Worm (Caenorhabditis elegans): ENCODE measurements around the gene nas-32.

Gene nas-32

DNA sequence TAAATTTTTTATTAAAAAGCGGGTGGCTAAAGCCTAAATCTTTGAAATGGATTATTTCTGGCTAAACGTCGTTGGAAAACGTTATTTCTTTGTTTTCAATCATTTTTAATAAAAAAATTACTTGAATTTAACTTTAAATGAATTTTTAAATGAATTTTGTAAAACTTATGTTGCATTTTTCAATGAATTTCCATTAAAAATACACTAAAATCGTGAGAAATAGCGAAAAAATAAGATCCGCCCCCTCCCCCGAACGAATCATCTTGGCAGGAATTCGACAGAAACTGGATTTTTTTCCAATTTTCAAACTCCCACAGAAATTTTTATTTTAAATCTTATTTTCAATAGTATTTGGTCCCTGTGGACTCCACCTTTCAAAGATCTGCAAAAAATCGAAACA is 19.8 kb downstream of the nas-32 start, which contains the start of gene srg-53:
srg-53 (plus strand) TSS at position 301 of the 400 bp plus-strand sequence.
- TF ChIP-seq pha-4 (tag; optimal IDR thresholded peaks at IDR 0.05) (no peak), F49E8.2 (tag; optimal IDR thresholded peaks at IDR 0.05; ENCODE audit: insufficient read depth) (no peak), Y53F4B.3 (GFP tag; IDR thresholded peaks at IDR 0.05) (no peak), ztf-18 (tag; optimal IDR thresholded peaks at IDR 0.05) (no peak), F39B2.1 (GFP tag; IDR thresholded peaks at IDR 0.05) (no peak), B0019.2 (GFP tag; conservative IDR thresholded peaks at IDR 0.05) (no peak)

- no peak for TF ChIP-seq ceh-100 (GFP tag; IDR thresholded peaks at IDR 0.05)
- TF ChIP-seq snpc-3.4 (tag; optimal IDR thresholded peaks at IDR 0.05), result no peak
- no peak for TF ChIP-seq ztf-26 (tag; optimal IDR thresholded peaks at IDR 0.05)
- TF ChIP-seq Y67H2A.10 (GFP tag; conservative IDR thresholded peaks at IDR 0.05), result no peak
Measured at ce11 chrV:878567-878966, 20.4 kb downstream of the nas-32 start, which contains the start of gene T02B11.8. Gene T02B11.8 (minus strand): TSS chrV:878667.

- TF ChIP-seq zim-3 (tag; optimal IDR thresholded peaks at IDR 0.05) (no peak), atf-7 (tag; optimal IDR thresholded peaks at IDR 0.05) (no peak), pha-4 (tag; optimal IDR thresholded peaks at IDR 0.05) (no peak), madf-10 (tag; optimal IDR thresholded peaks at IDR 0.05) (no peak), tbp1 (GFP tag; optimal IDR thresholded peaks at IDR 0.05) (no peak), egl-44 (GFP tag; IDR thresholded peaks at IDR 0.05) (no peak), ceh-91 (GFP tag; IDR thresholded peaks at IDR 0.05) (no peak)
Measured at ce11 chrV:875945-876344, 23.0 kb downstream of the nas-32 start, which contains the start of gene T02B11.9. Gene T02B11.9 (plus strand): TSS chrV:876245.

- no peak for TF ChIP-seq bed-2 (GFP tag; IDR thresholded peaks at IDR 0.05)
- TF ChIP-seq T07F8.4 (tag; optimal IDR thresholded peaks at IDR 0.05), result no peak
- TF ChIP-seq fkh-3 (tag; optimal IDR thresholded peaks at IDR 0.05), result no peak
- no peak for TF ChIP-seq F39B2.1 (GFP tag; IDR thresholded peaks at IDR 0.05)
- TF ChIP-seq dox-1 (GFP tag; IDR thresholded peaks at IDR 0.05), result no peak
Measured at ce11 chrV:871029-871428, 28.0 kb downstream of the nas-32 start, which contains the start of gene T02B11.4. Gene T02B11.4 (minus strand): TSS chrV:871129.

DNA sequence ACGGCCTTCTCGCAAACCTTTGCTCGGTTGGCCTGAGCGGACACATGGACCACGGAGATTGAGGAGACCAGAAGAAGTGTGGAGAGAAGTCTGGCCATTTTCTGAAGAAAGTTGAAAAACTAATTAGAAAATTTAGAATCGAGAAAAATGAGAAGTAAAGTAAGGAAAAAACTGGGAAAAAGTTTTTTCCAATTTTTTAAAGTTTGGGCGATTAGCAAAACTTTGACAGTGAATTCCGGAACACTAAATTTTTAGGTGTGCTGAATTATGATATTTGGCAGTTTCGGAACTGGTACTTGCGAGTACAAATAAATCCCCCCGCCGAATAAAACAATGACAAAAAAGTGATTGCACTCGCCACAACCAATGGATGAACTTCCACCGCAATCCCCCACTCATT is 32.3 kb downstream of the nas-32 start, which contains the start of gene T02B11.3:
T02B11.3 (minus strand) TSS at position 101 of the 400 bp plus-strand sequence.
- TF ChIP-seq madf-10 (tag; optimal IDR thresholded peaks at IDR 0.05), result no peak
- no peak for TF ChIP-seq snpc-4 (GFP tag; optimal IDR thresholded peaks at IDR 0.05)
- TF ChIP-seq snpc-4 (tag; optimal IDR thresholded peaks at IDR 0.05), result no peak
- TF ChIP-seq C17E4.6 (GFP tag; IDR thresholded peaks at IDR 0.05), result no peak
- no peak for TF ChIP-seq Y53G8AR.9 (GFP tag; conservative IDR thresholded peaks at IDR 0.05)
- TF ChIP-seq ekl-4 (GFP tag; IDR thresholded peaks at IDR 0.05), result no peak
- TF ChIP-seq ceh-79 (tag; optimal IDR thresholded peaks at IDR 0.05), result no peak
- TF ChIP-seq him-1 (tag; optimal IDR thresholded peaks at IDR 0.05), result no peak
- TF ChIP-seq egrh-3 (GFP tag; IDR thresholded peaks at IDR 0.05), result no peak
- no peak for TF ChIP-seq nhr-90 (tag; optimal IDR thresholded peaks at IDR 0.05)
- no peak for TF ChIP-seq B0336.3 (GFP tag; IDR thresholded peaks at IDR 0.05)
- no peak for TF ChIP-seq let-607 (tag; optimal IDR thresholded peaks at IDR 0.05)
- TF ChIP-seq bed-1 (GFP tag; IDR thresholded peaks at IDR 0.05), result no peak
- no peak for TF ChIP-seq rcor-1 (GFP tag; IDR thresholded peaks at IDR 0.05)
- TF ChIP-seq snpc-1.3 (tag; optimal IDR thresholded peaks at IDR 0.05; ENCODE audit: insufficient read depth), result no peak
- no peak for TF ChIP-seq aptf-2 (GFP tag; conservative IDR thresholded peaks at IDR 0.05)
- TF ChIP-seq unc-62 (GFP tag; optimal IDR thresholded peaks at IDR 0.05), result no peak
- TF ChIP-seq pbrm-1 (GFP tag; IDR thresholded peaks at IDR 0.05), result no peak
- TF ChIP-seq ztf-6 (GFP tag; IDR thresholded peaks at IDR 0.05), result no peak
- TF ChIP-seq somi-1 (GFP tag; optimal IDR thresholded peaks at IDR 0.05), result no peak
- TF ChIP-seq let-526 (GFP tag; IDR thresholded peaks at IDR 0.05), result no peak

All from whole organism, young adult.